Worm (Caenorhabditis elegans) whole organism, early embryonic: ENCODE data around the gene fbxc-47.

Source experiments
- ama-1 ChIP-seq: fragments of 150-350 bp; optimal IDR thresholded peaks from 2 replicates; lab custom pipeline; 2014
- sea-1 ChIP-seq: fragments of 200-800 bp; sonication (Bioruptor generic); conservative IDR thresholded peaks from 2 replicates; pipeline ENCODE4 v1.3.6; 2022; ENCODE audit warnings: missing genetic modification characterization, missing compliant biosample characterization

DNA sequence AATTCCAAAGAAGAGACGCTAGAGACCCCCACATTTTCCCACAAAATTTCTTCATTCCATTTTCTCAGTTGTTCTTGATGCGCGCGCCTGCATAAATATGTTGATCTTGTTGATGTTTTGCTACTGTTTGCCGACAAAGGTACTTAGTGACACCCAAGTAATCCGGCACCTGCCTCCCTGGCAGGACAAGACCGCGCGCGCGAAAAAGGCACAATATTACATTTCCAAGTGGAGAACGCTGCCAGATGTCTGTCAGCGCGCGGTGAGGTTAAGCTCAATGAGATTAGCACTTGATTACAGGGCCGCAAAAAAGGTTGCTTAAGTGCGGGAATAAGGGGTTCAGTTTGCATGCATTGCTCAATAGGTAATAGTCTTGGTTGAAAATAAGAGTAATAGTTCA lies 36.3 kb downstream of the fbxc-47 start:
- TF ChIP-seq sea-1: no peak
- no peak for TF ChIP-seq ama-1 (lab: Kevin White, UChicago)
